Fruit fly (Drosophila melanogaster) Kc167 (cell line): Measurements from ENCODE around the gene Sptz.

Experiments
- Sin3A ChIP-seq: fragments of >200 bp; optimal IDR thresholded peaks from 2 replicates; lab custom pipeline; 2018; ENCODE audit warnings: missing external identifiers
- h ChIP-seq: fragments of >200 bp; optimal IDR thresholded peaks from 3 replicates; lab custom pipeline; 2018; ENCODE audit warnings: missing external identifiers
- psq ChIP-seq: fragments of >200 bp; optimal IDR thresholded peaks from 2 replicates; lab custom pipeline; 2017; ENCODE audit warnings: missing external identifiers

DNA sequence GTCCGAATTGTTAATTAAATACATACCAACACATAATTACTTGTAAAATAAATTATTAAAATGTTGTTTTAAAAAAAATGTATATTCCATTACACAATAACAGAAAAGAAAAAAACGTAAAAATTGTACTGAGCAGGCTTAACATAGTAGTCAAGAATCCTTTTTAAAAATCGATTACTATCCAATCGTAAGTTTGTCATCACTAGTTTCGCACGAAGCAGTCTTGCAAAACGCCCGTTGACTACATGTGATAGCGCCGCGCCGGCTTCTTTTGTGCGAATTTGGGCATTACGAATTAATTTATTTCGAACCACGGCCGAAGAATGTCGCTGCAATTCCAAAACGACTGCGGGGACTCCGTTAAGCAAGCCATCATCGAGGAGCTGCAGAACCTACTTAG lies 9.5 kb upstream of the Sptz start, which contains the start of gene Ipo9:
- TF ChIP-seq psq (lab: Kevin White, UChicago): no peak
- no peak for TF ChIP-seq Sin3A (lab: Kevin White, UChicago)
- TF ChIP-seq h (lab: Kevin White, UChicago): no peak
